Worm (Caenorhabditis elegans) whole organism, early embryonic: Measurements from ENCODE around the gene zer-1.

Experiments
- B0310.2 ChIP-seq: sonication (generic microtip); optimal IDR thresholded peaks from 2 replicates; lab custom pipeline; 2016; ENCODE audit warnings: mild to moderate bottlenecking, missing genetic modification characterization, missing compliant biosample characterization
- F13C5.2 ChIP-seq: sonication (generic microtip); optimal IDR thresholded peaks from 2 replicates; lab custom pipeline; 2017; ENCODE audit warnings: mild to moderate bottlenecking, missing genetic modification characterization, inconsistent platforms, missing compliant biosample characterization
- aly-1 ChIP-seq: sonication (generic microtip); optimal IDR thresholded peaks from 2 replicates; lab custom pipeline; 2016; ENCODE audit warnings: missing genetic modification characterization, missing compliant biosample characterization
- ama-1 ChIP-seq: fragments of 150-350 bp; optimal IDR thresholded peaks from 2 replicates; lab custom pipeline; 2014
- ceh-13 ChIP-seq: fragments of 200-800 bp; sonication (Bioruptor generic); optimal IDR thresholded peaks from 2 replicates; lab custom pipeline; 2018; ENCODE audit warnings: mild to moderate bottlenecking, missing genetic modification characterization, missing compliant biosample characterization
- ceh-36 ChIP-seq: sonication (generic microtip); optimal IDR thresholded peaks from 2 replicates; lab custom pipeline; 2016; ENCODE audit warnings: missing genetic modification characterization, inconsistent platforms, missing compliant biosample characterization
- ets-7 ChIP-seq: sonication (generic microtip); optimal IDR thresholded peaks from 2 replicates; lab custom pipeline; 2016; ENCODE audit warnings: missing genotype, missing genetic modification characterization, missing compliant biosample characterization
- flt-1 ChIP-seq: fragments of 200-800 bp; sonication (Bioruptor generic); IDR thresholded peaks from 2 replicates; pipeline ENCODE4 v1.3.6; 2022; ENCODE audit warnings: missing genetic modification characterization, missing compliant biosample characterization
- hmbx-1 ChIP-seq: sonication (generic microtip); optimal IDR thresholded peaks from 2 replicates; lab custom pipeline; 2016; ENCODE audit warnings: mild to moderate bottlenecking, missing genetic modification characterization, missing compliant biosample characterization
- hmg-4 ChIP-seq: fragments of 200-800 bp; sonication (Bioruptor generic); optimal IDR thresholded peaks from 2 replicates; lab custom pipeline; 2018; ENCODE audit warnings: mild to moderate bottlenecking, missing genetic modification characterization, missing compliant biosample characterization
- hnd-1 ChIP-seq: sonication (generic microtip); optimal IDR thresholded peaks from 2 replicates; lab custom pipeline; 2016; ENCODE audit warnings: missing genetic modification characterization, missing compliant biosample characterization
- pes-1 ChIP-seq: fragments of 200-800 bp; sonication (Bioruptor generic); IDR thresholded peaks from 2 replicates; pipeline ENCODE4 v1.3.6; 2022; ENCODE audit warnings: missing genetic modification reagents, missing genetic modification characterization, missing compliant biosample characterization
- scrt-1 ChIP-seq: fragments of 200-800 bp; sonication (Bioruptor generic); IDR thresholded peaks from 2 replicates; pipeline ENCODE4 v1.3.6; 2022; ENCODE audit warnings: missing genetic modification characterization, missing compliant biosample characterization
- sea-1 ChIP-seq: fragments of 200-800 bp; sonication (Bioruptor generic); conservative IDR thresholded peaks from 2 replicates; pipeline ENCODE4 v1.3.6; 2022; ENCODE audit warnings: missing genetic modification characterization, missing compliant biosample characterization
- tbx-11 ChIP-seq: fragments of 200-800 bp; sonication (Bioruptor generic); IDR thresholded peaks from 2 replicates; pipeline ENCODE4 v1.3.6; 2022; ENCODE audit warnings: missing genetic modification characterization, missing compliant biosample characterization
- tbx-37 ChIP-seq: fragments of 200-800 bp; sonication (Bioruptor generic); conservative IDR thresholded peaks from 2 replicates; pipeline ENCODE4 v1.3.6; 2022; ENCODE audit warnings: missing genetic modification reagents, missing genetic modification characterization, missing compliant biosample characterization
- tra-4 ChIP-seq: sonication (generic microtip); optimal IDR thresholded peaks from 2 replicates; lab custom pipeline; 2017; ENCODE audit warnings: missing genetic modification characterization, missing compliant biosample characterization

zer-1 gene

ce11 chrIII:895525-895924 is 8.9 kb upstream of the zer-1 start, which contains the start of the genes ztf-18 and F23H11.2:
TSS of gene ztf-18 (minus strand) at chrIII:895712.
TSS of gene F23H11.2 (plus strand) at chrIII:895747.
- TF ChIP-seq flt-1 (GFP tag; lab: Robert Waterston, UW): no peak
- TF ChIP-seq aly-1 (tag; lab: Kevin White, UChicago): no peak
- TF ChIP-seq F13C5.2 (tag; lab: Kevin White, UChicago): no peak
- TF ChIP-seq hmg-4: no peak
- no peak for TF ChIP-seq ets-7 (tag; lab: Kevin White, UChicago)
- TF ChIP-seq hnd-1 (tag; lab: Kevin White, UChicago): no peak
- TF ChIP-seq sea-1 (GFP tag; lab: Robert Waterston, UW): no peak
- TF ChIP-seq ceh-36 (tag; lab: Kevin White, UChicago): no peak
- TF ChIP-seq ceh-13 (GFP tag; lab: Kevin White, UChicago): no peak
- TF ChIP-seq scrt-1: no peak
- no peak for TF ChIP-seq tbx-37
- no peak for TF ChIP-seq hmbx-1
- no peak for TF ChIP-seq pes-1 (GFP tag; lab: Robert Waterston, UW)
- no peak for TF ChIP-seq ama-1
- TF ChIP-seq tbx-11 (GFP tag; lab: Robert Waterston, UW): no peak
- TF ChIP-seq tra-4 (tag; lab: Kevin White, UChicago): no peak

- TF ChIP-seq B0310.2 (tag; lab: Kevin White, UChicago) (no peak), hmbx-1 (no peak), ceh-36 (tag; lab: Kevin White, UChicago) (no peak), ama-1 (no peak), pes-1 (GFP tag; lab: Robert Waterston, UW) (no peak), tra-4 (tag; lab: Kevin White, UChicago) (no peak), ets-7 (tag; lab: Kevin White, UChicago) (no peak), aly-1 (tag; lab: Kevin White, UChicago) (no peak), flt-1 (GFP tag; lab: Robert Waterston, UW) (no peak), tbx-37 (no peak), tbx-11 (GFP tag; lab: Robert Waterston, UW) (no peak)
Observed at ce11 chrIII:891014-891413, 4.4 kb upstream of the zer-1 start, which contains the start of gene T24C4.10. TSS of gene T24C4.10 (minus strand) at chrIII:891243.

- TF ChIP-seq tbx-11 (GFP tag; lab: Robert Waterston, UW) (no peak), flt-1 (GFP tag; lab: Robert Waterston, UW) (no peak), tra-4 (tag; lab: Kevin White, UChicago) (no peak)
Observed at ce11 chrIII:888983-889549, 2.5 kb upstream of the zer-1 start.

- TF ChIP-seq ceh-13 (GFP tag; lab: Kevin White, UChicago) (no peak), ceh-36 (tag; lab: Kevin White, UChicago) (no peak), sea-1 (GFP tag; lab: Robert Waterston, UW) (no peak), tbx-37 (no peak), aly-1 (tag; lab: Kevin White, UChicago) (peak; percentile 28), pes-1 (GFP tag; lab: Robert Waterston, UW) (no peak), ets-7 (tag; lab: Kevin White, UChicago) (no peak), hmbx-1 (no peak), hmg-4 (peak; percentile 26), flt-1 (GFP tag; lab: Robert Waterston, UW) (0 out of 2 replicates have a peak, but pooled peaks have one; percentile 25), tbx-11 (GFP tag; lab: Robert Waterston, UW) (no peak), F13C5.2 (tag; lab: Kevin White, UChicago) (peak; percentile 51), scrt-1 (no peak), ama-1 (no peak), tra-4 (tag; lab: Kevin White, UChicago) (no peak), hnd-1 (tag; lab: Kevin White, UChicago) (no peak), B0310.2 (tag; lab: Kevin White, UChicago) (no peak)
Observed at ce11 chrIII:887874-888299, 1.3 kb upstream of the zer-1 start.

- TF ChIP-seq F13C5.2 (tag; lab: Kevin White, UChicago) (no peak), tra-4 (tag; lab: Kevin White, UChicago) (no peak), sea-1 (GFP tag; lab: Robert Waterston, UW) (no peak), ceh-36 (tag; lab: Kevin White, UChicago) (no peak), pes-1 (GFP tag; lab: Robert Waterston, UW) (no peak), aly-1 (tag; lab: Kevin White, UChicago) (no peak), hmbx-1 (no peak), flt-1 (GFP tag; lab: Robert Waterston, UW) (no peak), scrt-1 (no peak), B0310.2 (tag; lab: Kevin White, UChicago) (no peak), ets-7 (tag; lab: Kevin White, UChicago) (no peak), ama-1 (no peak), hmg-4 (no peak), hnd-1 (tag; lab: Kevin White, UChicago) (no peak), ceh-13 (GFP tag; lab: Kevin White, UChicago) (no peak), tbx-37 (no peak), tbx-11 (GFP tag; lab: Robert Waterston, UW) (no peak)
Observed at ce11 chrIII:883595-883994, 3.0 kb downstream of the zer-1 start.

- TF ChIP-seq scrt-1 (no peak), ceh-36 (tag; lab: Kevin White, UChicago) (no peak), tbx-11 (GFP tag; lab: Robert Waterston, UW) (no peak), hmg-4 (no peak), tbx-37 (no peak), ets-7 (tag; lab: Kevin White, UChicago) (no peak), hmbx-1 (no peak)
Observed at ce11 chrIII:881460-881859, 5.1 kb downstream of the zer-1 start.

ce11 chrIII:880840-881239 is 5.8 kb downstream of the zer-1 start:
- no peak for TF ChIP-seq tra-4 (tag; lab: Kevin White, UChicago)
- no peak for TF ChIP-seq B0310.2 (tag; lab: Kevin White, UChicago)
- no peak for TF ChIP-seq ama-1
- TF ChIP-seq scrt-1: no peak
- TF ChIP-seq aly-1 (tag; lab: Kevin White, UChicago): no peak
- TF ChIP-seq tbx-37: no peak
- TF ChIP-seq sea-1 (GFP tag; lab: Robert Waterston, UW): no peak
- TF ChIP-seq tbx-11 (GFP tag; lab: Robert Waterston, UW): no peak
- TF ChIP-seq pes-1 (GFP tag; lab: Robert Waterston, UW): no peak
- no peak for TF ChIP-seq ets-7 (tag; lab: Kevin White, UChicago)
- TF ChIP-seq hmg-4: no peak
- TF ChIP-seq F13C5.2 (tag; lab: Kevin White, UChicago): no peak
- no peak for TF ChIP-seq ceh-13 (GFP tag; lab: Kevin White, UChicago)
- TF ChIP-seq hmbx-1: no peak
- TF ChIP-seq flt-1 (GFP tag; lab: Robert Waterston, UW): no peak
